Fruit fly (Drosophila melanogaster): ENCODE data around the gene Sytbeta.

Gene Sytbeta

DNA sequence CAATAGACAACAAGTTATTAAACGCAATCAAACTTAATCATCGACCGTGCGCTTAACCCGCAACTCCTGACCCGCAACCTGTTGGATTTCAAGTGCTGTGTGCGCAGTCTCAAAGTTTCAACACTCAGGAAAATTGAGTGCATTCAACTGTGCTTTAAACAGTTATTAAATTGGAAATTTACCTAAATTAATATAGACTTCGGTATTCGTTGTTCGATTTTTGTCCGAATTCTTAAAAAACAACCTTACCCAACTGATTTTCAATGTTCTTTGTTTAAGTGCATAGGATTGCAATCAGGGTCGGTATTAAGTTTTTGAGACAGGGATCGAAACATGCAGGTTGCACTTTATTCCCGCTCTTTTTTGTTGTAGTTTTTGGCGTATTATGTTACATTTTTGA is 59.7 kb downstream of the Sytbeta start (continued):
- TF ChIP-seq CG6163 (GFP tag; IDR thresholded peaks at IDR 0.05): peak; percentile 82
- peak; percentile 46 for TF ChIP-seq Smox (GFP tag; optimal IDR thresholded peaks at IDR 0.05)
- peak; percentile 66 for TF ChIP-seq esn (GFP tag; optimal IDR thresholded peaks at IDR 0.05)
- TF ChIP-seq fd59A (GFP tag; optimal IDR thresholded peaks at IDR 0.05): no peak
- no peak for TF ChIP-seq OdsH (GFP tag; optimal IDR thresholded peaks at IDR 0.05)
- peak; percentile 67 for TF ChIP-seq Hr4 (GFP tag; optimal IDR thresholded peaks at IDR 0.05)
- no peak for TF ChIP-seq spab (GFP tag; optimal IDR thresholded peaks at IDR 0.05)
- no peak for TF ChIP-seq CG6854 (GFP tag; optimal IDR thresholded peaks at IDR 0.05)
- no peak for TF ChIP-seq CG9139 (GFP tag; optimal IDR thresholded peaks at IDR 0.05)
- TF ChIP-seq fd85E (GFP tag; optimal IDR thresholded peaks at IDR 0.05): no peak
- peak; percentile 80 for TF ChIP-seq CG8119 (GFP tag; IDR thresholded peaks at IDR 0.05)
- no peak for TF ChIP-seq CG6808 (GFP tag; optimal IDR thresholded peaks at IDR 0.05)
- peak; percentile 63 for TF ChIP-seq achi (GFP tag; optimal IDR thresholded peaks at IDR 0.05)
- TF ChIP-seq Eip93F (GFP tag; optimal IDR thresholded peaks at IDR 0.05): no peak
- peak; percentile 16 for TF ChIP-seq CG3032 (tag; optimal IDR thresholded peaks at IDR 0.05)
- peak; percentile 59 for TF ChIP-seq CG10669 (GFP tag; optimal IDR thresholded peaks at IDR 0.05)

dm6 chr3L:14999284-15000019 is 65.3 kb downstream of the Sytbeta start, which contains the start of the genes mRpL39 and Prosbeta2:
TSS of gene mRpL39 (minus strand) at chr3L:14999666.
TSS of gene Prosbeta2 (plus strand) at chr3L:14999951.
- TF ChIP-seq CG6808 (GFP tag; optimal IDR thresholded peaks at IDR 0.05) (no peak), dsx (GFP tag; optimal IDR thresholded peaks at IDR 0.05; ENCODE audit: poor library complexity, severe bottlenecking) (no peak), CG10631 (GFP tag; optimal IDR thresholded peaks at IDR 0.05) (peak; percentile 63), Hr4 (GFP tag; optimal IDR thresholded peaks at IDR 0.05) (no peak), Ets96B (tag; optimal IDR thresholded peaks at IDR 0.05) (peak; percentile 29), Gug (GFP tag; IDR thresholded peaks at IDR 0.05) (peak; percentile 27; the same call in 1 of the 2 replicates), Met (GFP tag; optimal IDR thresholded peaks at IDR 0.05) (no peak), spab (GFP tag; optimal IDR thresholded peaks at IDR 0.05) (no peak), cyc (GFP tag; optimal IDR thresholded peaks at IDR 0.05) (peak; percentile 38), Hr38 (GFP tag; optimal IDR thresholded peaks at IDR 0.05) (no peak), Sox15 (GFP tag; optimal IDR thresholded peaks at IDR 0.05) (no peak), net (GFP tag; optimal IDR thresholded peaks at IDR 0.05) (no peak), CG8119 (GFP tag; IDR thresholded peaks at IDR 0.05) (no peak; the same call in 2 of the 3 replicates), CG3919 (GFP tag; optimal IDR thresholded peaks at IDR 0.05) (no peak), achi (GFP tag; optimal IDR thresholded peaks at IDR 0.05) (no peak), Eip75B (GFP tag; optimal IDR thresholded peaks at IDR 0.05) (no peak), lz (GFP tag; optimal IDR thresholded peaks at IDR 0.05) (no peak), CG4318 (GFP tag; optimal IDR thresholded peaks at IDR 0.05) (no peak), CG8319 (GFP tag; optimal IDR thresholded peaks at IDR 0.05) (no peak), fd85E (GFP tag; optimal IDR thresholded peaks at IDR 0.05) (no peak), CG34406 (GFP tag; optimal IDR thresholded peaks at IDR 0.05) (no peak), Sox14 (GFP tag; optimal IDR thresholded peaks at IDR 0.05) (no peak), svp (GFP tag) (peak; percentile 55), Lpt (GFP tag; optimal IDR thresholded peaks at IDR 0.05) (peak; percentile 23), CG9139 (GFP tag; optimal IDR thresholded peaks at IDR 0.05) (no peak), Eip78C (GFP tag) (peak; percentile 36), CG15336 (GFP tag; IDR thresholded peaks at IDR 0.05) (peak; percentile 38; the same call in 1 of the 2 replicates), CG10669 (GFP tag; optimal IDR thresholded peaks at IDR 0.05) (peak; percentile 29), salr (GFP tag; optimal IDR thresholded peaks at IDR 0.05) (no peak), CG8632 (GFP tag; optimal IDR thresholded peaks at IDR 0.05) (no peak), fkh (GFP tag; optimal IDR thresholded peaks at IDR 0.05) (peak; percentile 6), ss (GFP tag; optimal IDR thresholded peaks at IDR 0.05) (no peak), CG11762 (GFP tag; optimal IDR thresholded peaks at IDR 0.05; ENCODE audit: insufficient read depth) (peak; percentile 51), CG1621 (tag; optimal IDR thresholded peaks at IDR 0.05) (no peak), pdm3 (GFP tag; optimal IDR thresholded peaks at IDR 0.05) (no peak), CG3032 (tag; optimal IDR thresholded peaks at IDR 0.05) (peak; percentile 78), CG11294 (GFP tag; IDR thresholded peaks at IDR 0.05) (peak; percentile 56; the same call in 1 of the 2 replicates), OdsH (GFP tag; optimal IDR thresholded peaks at IDR 0.05) (no peak), eg (GFP tag; IDR thresholded peaks at IDR 0.05) (peak; percentile 77), fd59A (GFP tag; optimal IDR thresholded peaks at IDR 0.05) (no peak), CG11902 (GFP tag; optimal IDR thresholded peaks at IDR 0.05) (peak; percentile 62), CG31627 (GFP tag; optimal IDR thresholded peaks at IDR 0.05) (no peak), esn (GFP tag; optimal IDR thresholded peaks at IDR 0.05) (peak; percentile 35)
